Worm (Caenorhabditis elegans) whole organism, L4/young adult: Measurements from ENCODE around the gene H35B03.1.

Experiments used
- W03F9.2 ChIP-seq: fragments of 150-350 bp; optimal IDR thresholded peaks from 2 replicates; lab custom pipeline; 2014; ENCODE audit warnings: missing biosample characterization, missing genetic modification characterization
- dao-5 ChIP-seq: sonication (generic microtip); optimal IDR thresholded peaks from 2 replicates; lab custom pipeline; 2016; ENCODE audit warnings: missing genotype, missing genetic modification characterization, moderate library complexity, missing compliant biosample characterization
- him-1 ChIP-seq: sonication (generic microtip); optimal IDR thresholded peaks from 2 replicates; lab custom pipeline; 2016; ENCODE audit warnings: missing genotype, missing genetic modification reagents, missing genetic modification characterization, missing compliant biosample characterization

DNA sequence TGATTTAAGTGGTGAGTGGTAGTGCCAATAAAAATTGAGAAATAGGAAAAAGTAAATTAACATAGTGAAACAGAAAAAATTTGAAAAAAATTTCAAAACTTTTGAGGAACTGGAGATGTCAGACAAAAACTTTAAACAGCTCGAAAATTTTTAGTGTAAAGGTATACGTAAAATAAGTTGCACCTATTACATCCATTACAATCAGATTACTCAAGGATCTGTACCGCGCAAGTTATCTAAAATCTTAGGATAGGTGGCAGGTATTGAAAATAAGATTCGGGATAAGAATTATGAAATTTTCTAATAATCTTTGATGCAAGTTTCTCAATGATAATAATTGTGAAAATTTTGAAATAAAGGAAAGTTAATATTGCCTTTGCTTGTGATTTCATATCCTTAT lies 41.4 kb downstream of the H35B03.1 start:
- TF ChIP-seq dao-5 (tag; lab: Kevin White, UChicago) (no peak), him-1 (tag; lab: Kevin White, UChicago) (no peak), W03F9.2 (tag; lab: Kevin White, UChicago) (no peak)
